Worm (Caenorhabditis elegans) whole organism, L1 larva: ENCODE measurements around the gene mam-2.
A peak's percentile ranks its signal among the peaks of the same experiment; 100 is the strongest.

ENCODE experiments used
- C04F5.9 ChIP-seq: sonication (generic microtip); optimal IDR thresholded peaks from 2 replicates; lab custom pipeline; 2016; ENCODE audit warnings: missing genetic modification characterization, missing compliant biosample characterization
- C16A3.4 ChIP-seq: fragments of 150-350 bp; optimal IDR thresholded peaks from 2 replicates; lab custom pipeline; 2014; ENCODE audit warnings: missing biosample characterization, missing genetic modification characterization
- F16B12.6 ChIP-seq: fragments of 150-350 bp; optimal IDR thresholded peaks from 2 replicates; lab custom pipeline; 2014; ENCODE audit warnings: missing biosample characterization, missing genetic modification characterization
- aha-1 ChIP-seq: fragments of 150-350 bp; optimal IDR thresholded peaks from 2 replicates; lab custom pipeline; 2014; ENCODE audit warnings: missing biosample characterization, missing genetic modification characterization
- aly-2 ChIP-seq: fragments of 150-350 bp; optimal IDR thresholded peaks from 2 replicates; lab custom pipeline; 2014; ENCODE audit warnings: missing biosample characterization, missing genetic modification characterization
- blmp-1 ChIP-seq: fragments of 150-350 bp; optimal IDR thresholded peaks from 2 replicates; lab custom pipeline; 2014; ENCODE audit warnings: missing biosample characterization, missing genetic modification characterization
- ceh-82 ChIP-seq, 3 experiments: fragments of 150-350 bp in 1 of 3; sonication (generic microtip) in 2 of 3; optimal IDR thresholded peaks; 2 replicates each; lab custom pipeline; 2014 to 2017; ENCODE audit warnings: missing biosample characterization in 3 of 3, missing genetic modification characterization in 3 of 3
- ceh-88 ChIP-seq: fragments of 200-800 bp; sonication (Bioruptor generic); IDR thresholded peaks from 2 replicates; pipeline ENCODE4 v1.3.6; 2022; ENCODE audit warnings: missing genetic modification characterization, missing compliant biosample characterization
- dpl-1 ChIP-seq, 3 experiments: fragments of 150-350 bp in 2 of 3; sonication (generic microtip) in 1 of 3; optimal IDR thresholded peaks; 2 replicates each; lab custom pipeline; 2014 to 2017; ENCODE audit warnings: missing biosample characterization in 3 of 3, missing genetic modification characterization in 3 of 3, missing genetic modification reagents in 3 of 3
- dsc-1 ChIP-seq: sonication (generic microtip); optimal IDR thresholded peaks from 2 replicates; lab custom pipeline; 2016; ENCODE audit warnings: mild to moderate bottlenecking, missing genetic modification characterization, missing compliant biosample characterization
- efl-1 ChIP-seq, 4 experiments: fragments of 150-350 bp; optimal IDR thresholded peaks in 3 of 4; peaks in 1 of 4; 1 replicate in 1 of 4; 2 replicates in 3 of 4; lab custom pipeline; 2014; ENCODE audit warnings: missing biosample characterization in 2 of 4, missing genetic modification characterization in 2 of 4, missing genetic modification reagents in 2 of 4
- elt-2 ChIP-seq: sonication (generic microtip); optimal IDR thresholded peaks from 2 replicates; lab custom pipeline; 2016; ENCODE audit warnings: missing genetic modification characterization, mild to moderate bottlenecking, inconsistent platforms, missing compliant biosample characterization, missing genetic modification reagents
- elt-3 ChIP-seq, 6 experiments: fragments of 150-350 bp in 1 of 6; sonication (generic microtip); optimal IDR thresholded peaks; 2 replicates each; lab custom pipeline; 2017 to 2018; ENCODE audit warnings: missing biosample characterization in 6 of 6, missing genetic modification characterization in 6 of 6, inconsistent platforms in 1 of 6
- fkh-4 ChIP-seq: sonication (generic microtip); optimal IDR thresholded peaks from 2 replicates; lab custom pipeline; 2016; ENCODE audit warnings: missing compliant biosample characterization, missing genetic modification characterization, borderline replicate concordance
- grh-1 ChIP-seq: fragments of 200-800 bp; sonication (Bioruptor generic); IDR thresholded peaks from 2 replicates; pipeline ENCODE4 v1.3.6; 2022; ENCODE audit warnings: missing genetic modification reagents, missing genetic modification characterization, missing compliant biosample characterization
- hlh-17 ChIP-seq: fragments of 200-800 bp; sonication (Bioruptor generic); optimal IDR thresholded peaks from 2 replicates; lab custom pipeline; 2018; ENCODE audit warnings: missing genetic modification characterization, mild to moderate bottlenecking, missing compliant biosample characterization, moderate library complexity, borderline replicate concordance
- hlh-4 ChIP-seq: sonication (generic microtip); optimal IDR thresholded peaks from 2 replicates; lab custom pipeline; 2016; ENCODE audit warnings: mild to moderate bottlenecking, missing genetic modification characterization, missing compliant biosample characterization
- hpl-2 ChIP-seq: fragments of 150-350 bp; optimal IDR thresholded peaks from 2 replicates; lab custom pipeline; 2014; ENCODE audit warnings: missing biosample characterization, missing genetic modification reagents, missing genetic modification characterization
- isw-1 ChIP-seq: fragments of 200-800 bp; sonication (Bioruptor generic); IDR thresholded peaks from 2 replicates; pipeline ENCODE4 v1.3.6; 2022; ENCODE audit warnings: missing genetic modification characterization, missing compliant biosample characterization
- lin-14 ChIP-seq: fragments of 200-800 bp; sonication (Bioruptor generic); optimal IDR thresholded peaks from 2 replicates; lab custom pipeline; 2018; ENCODE audit warnings: mild to moderate bottlenecking, missing genetic modification characterization, moderate library complexity, missing compliant biosample characterization
- lin-15B ChIP-seq: fragments of 150-350 bp; sonication (generic microtip); optimal IDR thresholded peaks from 3 replicates; lab custom pipeline; 2014; ENCODE audit warnings: missing biosample characterization, missing genetic modification characterization
- lin-35 ChIP-seq, 2 experiments: fragments of 150-350 bp; optimal IDR thresholded peaks; 2 replicates each; lab custom pipeline; 2014; ENCODE audit warnings: missing biosample characterization in 2 of 2, missing genetic modification characterization in 2 of 2, missing genetic modification reagents in 2 of 2
- lin-39 ChIP-seq: fragments of 150-350 bp; optimal IDR thresholded peaks from 2 replicates; lab custom pipeline; 2014; ENCODE audit warnings: missing biosample characterization, missing genetic modification reagents, missing genetic modification characterization
- mab-9 ChIP-seq: fragments of 200-800 bp; sonication (Bioruptor generic); IDR thresholded peaks from 2 replicates; pipeline ENCODE4 v1.3.6; 2022; ENCODE audit warnings: missing genetic modification reagents, missing genetic modification characterization, missing compliant biosample characterization
- mef-2 ChIP-seq: fragments of 150-350 bp; optimal IDR thresholded peaks from 2 replicates; lab custom pipeline; 2014; ENCODE audit warnings: missing biosample characterization, missing genetic modification characterization
- mep-1 ChIP-seq: fragments of 150-350 bp; optimal IDR thresholded peaks from 2 replicates; lab custom pipeline; 2014; ENCODE audit warnings: missing biosample characterization, missing genetic modification characterization
- nhr-11 ChIP-seq: fragments of 150-350 bp; optimal IDR thresholded peaks from 2 replicates; lab custom pipeline; 2014; ENCODE audit warnings: missing biosample characterization, missing genetic modification characterization
- nhr-19 ChIP-seq: fragments of 200-800 bp; sonication (Bioruptor generic); conservative IDR thresholded peaks from 2 replicates; pipeline ENCODE4 v1.3.6; 2022; ENCODE audit warnings: missing genetic modification characterization, missing compliant biosample characterization
- nhr-20 ChIP-seq: sonication (generic microtip); optimal IDR thresholded peaks from 2 replicates; lab custom pipeline; 2016; ENCODE audit warnings: mild to moderate bottlenecking, missing genetic modification characterization, missing compliant biosample characterization
- nhr-237 ChIP-seq: fragments of 150-350 bp; optimal IDR thresholded peaks from 2 replicates; lab custom pipeline; 2014; ENCODE audit warnings: missing biosample characterization, missing genetic modification characterization
- nhr-28 ChIP-seq: fragments of 150-350 bp; optimal IDR thresholded peaks from 2 replicates; lab custom pipeline; 2014; ENCODE audit warnings: missing biosample characterization, missing genetic modification characterization
- nhr-47 ChIP-seq: sonication (generic microtip); optimal IDR thresholded peaks from 2 replicates; lab custom pipeline; 2016; ENCODE audit warnings: mild to moderate bottlenecking, missing genetic modification characterization, moderate library complexity, missing compliant biosample characterization
- nhr-71 ChIP-seq: sonication (generic microtip); optimal IDR thresholded peaks from 2 replicates; lab custom pipeline; 2016; ENCODE audit warnings: mild to moderate bottlenecking, missing genetic modification characterization, moderate library complexity, missing compliant biosample characterization
- nhr-77 ChIP-seq: fragments of 150-350 bp; optimal IDR thresholded peaks from 2 replicates; lab custom pipeline; 2014; ENCODE audit warnings: missing biosample characterization, missing genetic modification characterization
- nhr-84 ChIP-seq: sonication (generic microtip); optimal IDR thresholded peaks from 2 replicates; lab custom pipeline; 2017; ENCODE audit warnings: missing biosample characterization, missing genetic modification characterization
- nhr-85 ChIP-seq: sonication (generic microtip); peaks from one replicate; lab custom pipeline; 2016; ENCODE audit warnings: missing genetic modification characterization, inconsistent platforms, missing compliant biosample characterization
- nhr-90 ChIP-seq: sonication (generic microtip); optimal IDR thresholded peaks from 2 replicates; lab custom pipeline; 2016; ENCODE audit warnings: mild to moderate bottlenecking, missing genetic modification characterization, missing compliant biosample characterization; ENCODE audit not compliant: poor library complexity
- pax-3 ChIP-seq: fragments of 200-800 bp; sonication (Bioruptor generic); optimal IDR thresholded peaks from 2 replicates; lab custom pipeline; 2018; ENCODE audit warnings: mild to moderate bottlenecking, missing genetic modification characterization, moderate library complexity, missing compliant biosample characterization
- rnt-1 ChIP-seq: sonication (generic microtip); optimal IDR thresholded peaks from 2 replicates; lab custom pipeline; 2016; ENCODE audit warnings: mild to moderate bottlenecking, missing genetic modification characterization, moderate library complexity, missing compliant biosample characterization
- sox-4 ChIP-seq: sonication (generic microtip); optimal IDR thresholded peaks from 2 replicates; lab custom pipeline; 2016; ENCODE audit warnings: missing genetic modification characterization, missing compliant biosample characterization
- tbx-2 ChIP-seq: sonication (generic microtip); optimal IDR thresholded peaks from 2 replicates; lab custom pipeline; 2016; ENCODE audit warnings: missing genetic modification characterization, missing compliant biosample characterization
- unc-130 ChIP-seq: fragments of 150-350 bp; optimal IDR thresholded peaks from 2 replicates; lab custom pipeline; 2017; ENCODE audit warnings: missing biosample characterization, missing genetic modification characterization, inconsistent platforms
- zip-4 ChIP-seq: fragments of 200-800 bp; sonication (Bioruptor generic); optimal IDR thresholded peaks from 2 replicates; lab custom pipeline; 2018; ENCODE audit warnings: mild to moderate bottlenecking, missing genetic modification characterization, moderate library complexity, missing compliant biosample characterization
- ztf-4 ChIP-seq: fragments of 150-350 bp; optimal IDR thresholded peaks from 2 replicates; lab custom pipeline; 2014; ENCODE audit warnings: missing biosample characterization, missing genetic modification characterization

mam-2 gene

ce11 chrIV:9982895-9983294 lies at the start of gene mam-2:
TSS of gene mam-2 (plus strand) at chrIV:9983195.
- TF ChIP-seq isw-1: no peak
- TF ChIP-seq blmp-1 (tag; lab: Kevin White, UChicago): peak; percentile 30

ce11 chrIV:9933580-9933979 lies 49.4 kb upstream of the mam-2 start, which contains the start of gene spe-29:
TSS of gene spe-29 (plus strand) at chrIV:9933880.
- TF ChIP-seq dsc-1 (no peak), efl-1 (optimal IDR thresholded peaks at IDR 0.05; lab: Kevin White, UChicago) (no peak), efl-1 (GFP tag; optimal IDR thresholded peaks at IDR 0.05 in 1 of 2; lab: Kevin White, UChicago) (peak in 1 of 2 experiments; percentile 1), sox-4 (tag; lab: Kevin White, UChicago) (no peak), C16A3.4 (tag; lab: Kevin White, UChicago) (no peak), grh-1 (GFP tag; lab: Robert Waterston, UW) (no peak), ceh-88 (GFP tag; lab: Robert Waterston, UW) (no peak)
- TF ChIP-seq, all 84 proteins: peak for 1

DNA sequence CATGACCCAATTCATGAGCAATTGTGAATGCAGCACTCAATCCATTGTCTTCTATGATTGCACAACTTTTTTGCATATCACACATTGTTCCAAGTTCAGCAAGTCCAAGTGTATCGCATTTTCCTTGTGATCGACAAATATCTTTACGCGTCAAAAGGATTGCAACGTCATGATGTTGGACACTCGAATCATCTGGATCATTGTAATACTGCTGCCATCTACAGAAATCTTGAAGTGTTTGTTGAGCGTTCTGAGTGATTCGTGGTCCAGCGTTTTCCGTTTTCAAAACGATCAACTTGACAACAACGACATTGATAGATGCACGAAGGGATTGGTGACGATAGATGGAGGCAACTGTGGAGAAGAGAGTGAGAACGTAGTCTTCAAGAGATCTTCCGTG lies 39.8 kb upstream of the mam-2 start:
- TF ChIP-seq mab-9 (GFP tag; lab: Robert Waterston, UW) (no peak), ztf-4 (no peak)

- TF ChIP-seq F16B12.6 (no peak), efl-1 (optimal IDR thresholded peaks at IDR 0.05; lab: Kevin White, UChicago) (no peak), efl-1 (GFP tag; optimal IDR thresholded peaks at IDR 0.05 in 1 of 2; lab: Kevin White, UChicago) (peak in 1 of 2 experiments; percentile 79), tbx-2 (peak; percentile 22), nhr-237 (tag; lab: Kevin White, UChicago) (no peak), lin-39 (no peak), nhr-71 (tag; lab: Kevin White, UChicago) (no peak), nhr-11 (tag; lab: Kevin White, UChicago) (no peak), C04F5.9 (no peak), nhr-90 (tag; lab: Kevin White, UChicago) (no peak), zip-4 (GFP tag; lab: Kevin White, UChicago) (no peak), elt-3 (tag; optimal IDR thresholded peaks at IDR 0.05; lab: Kevin White, UChicago) (no peak), pax-3 (tag; lab: Kevin White, UChicago) (no peak), elt-2 (tag; lab: Kevin White, UChicago) (no peak), nhr-19 (no peak), blmp-1 (tag; lab: Kevin White, UChicago) (no peak), nhr-47 (tag; lab: Kevin White, UChicago) (no peak), mef-2 (no peak), hpl-2 (no peak), nhr-28 (tag; lab: Kevin White, UChicago) (no peak), ceh-88 (GFP tag; lab: Robert Waterston, UW) (no peak), aly-2 (tag; lab: Kevin White, UChicago) (no peak), nhr-77 (tag; lab: Kevin White, UChicago) (peak; percentile 45)
These were observed 38.7 kb upstream of the mam-2 start for ce11 chrIV:9944279-9944678.

- TF ChIP-seq ceh-88 (GFP tag; lab: Robert Waterston, UW): no peak
- no peak for TF ChIP-seq ceh-82 (tag; optimal IDR thresholded peaks at IDR 0.05; lab: Kevin White, UChicago)
- TF ChIP-seq nhr-71 (tag; lab: Kevin White, UChicago): peak; percentile 66
- TF ChIP-seq C16A3.4 (tag; lab: Kevin White, UChicago): no peak
- TF ChIP-seq hlh-4 (tag; lab: Kevin White, UChicago): no peak
- no peak for TF ChIP-seq nhr-84 (tag; lab: Kevin White, UChicago)
- TF ChIP-seq lin-15B (tag; lab: Kevin White, UChicago): no peak
- peak; percentile 8 for TF ChIP-seq mep-1 (tag; lab: Kevin White, UChicago)
- peak; percentile 60 for TF ChIP-seq rnt-1
- no peak for TF ChIP-seq fkh-4 (tag; lab: Kevin White, UChicago)
- TF ChIP-seq dpl-1 (GFP tag; optimal IDR thresholded peaks at IDR 0.05; lab: Kevin White, UChicago): peak; percentile 8 to 39 (median 12)
- peak; percentile 20 for TF ChIP-seq tbx-2
- TF ChIP-seq nhr-77 (tag; lab: Kevin White, UChicago): peak; percentile 35
- TF ChIP-seq lin-14 (GFP tag; lab: Kevin White, UChicago): peak; percentile 73
- no peak for TF ChIP-seq aha-1
- TF ChIP-seq nhr-28 (tag; lab: Kevin White, UChicago): no peak
- peak in 1 of 2 experiments; percentile 51 for TF ChIP-seq lin-35 (GFP tag; optimal IDR thresholded peaks at IDR 0.05; lab: Kevin White, UChicago)
- no peak for TF ChIP-seq nhr-85
- no peak for TF ChIP-seq hlh-17
- TF ChIP-seq blmp-1 (tag; lab: Kevin White, UChicago): no peak
- TF ChIP-seq nhr-19: peak; percentile 59
- TF ChIP-seq efl-1 (optimal IDR thresholded peaks at IDR 0.05; lab: Kevin White, UChicago): peak; percentile 4 to 56
- TF ChIP-seq efl-1 (GFP tag; optimal IDR thresholded peaks at IDR 0.05 in 1 of 2; lab: Kevin White, UChicago): peak in 1 of 2 experiments; percentile 52
- TF ChIP-seq unc-130 (tag; lab: Kevin White, UChicago): no peak
- peak; percentile 24 for TF ChIP-seq nhr-20
These were observed 35.0 kb upstream of the mam-2 start for ce11 chrIV:9948035-9948434.
